Fruit fly (Drosophila melanogaster) whole organism, wandering third instar larva: ENCODE results near the gene Pih1D1.

ENCODE experiments used
- CG9705 ChIP-seq: fragments of 200-800 bp; sonication (Bioruptor generic); optimal IDR thresholded peaks from 2 replicates; lab custom pipeline; 2018; ENCODE audit warnings: missing biosample characterization, mild to moderate bottlenecking, missing genetic modification characterization
- CrebA ChIP-seq: fragments of 200-800 bp; sonication (Bioruptor generic); optimal IDR thresholded peaks from 2 replicates; lab custom pipeline; 2016; ENCODE audit warnings: missing biosample characterization, mild to moderate bottlenecking, missing genetic modification characterization, borderline replicate concordance
- Hr78 ChIP-seq: fragments of >200 bp; optimal IDR thresholded peaks from 2 replicates; lab custom pipeline; 2017; ENCODE audit warnings: missing biosample characterization, missing genetic modification characterization
- Hr83 ChIP-seq: fragments of 200-300 bp; sonication (Bioruptor generic); optimal IDR thresholded peaks from 2 replicates; lab custom pipeline; 2016; ENCODE audit warnings: missing biosample characterization, mild to moderate bottlenecking, missing genetic modification characterization, moderate library complexity; ENCODE audit not compliant: poor library complexity, severe bottlenecking
- Jra ChIP-seq: sonication (Bioruptor generic); optimal IDR thresholded peaks from 2 replicates; lab custom pipeline; 2016; ENCODE audit warnings: missing biosample characterization, missing genetic modification characterization
- Myc ChIP-seq: fragments of >200 bp; optimal IDR thresholded peaks from 2 replicates; lab custom pipeline; 2017
- OdsH ChIP-seq: fragments of 200-800 bp; sonication (Bioruptor generic); optimal IDR thresholded peaks from 2 replicates; lab custom pipeline; 2016; ENCODE audit warnings: missing biosample characterization, mild to moderate bottlenecking, missing genetic modification characterization
- Rel ChIP-seq, 2 experiments: fragments of 200-800 bp; sonication (Bioruptor generic) in 1 of 2; optimal IDR thresholded peaks; 2 replicates in 1 of 2; 3 replicates in 1 of 2; lab custom pipeline; 2016 to 2019; ENCODE audit warnings: mild to moderate bottlenecking in 2 of 2, missing biosample characterization in 2 of 2, missing genetic modification characterization in 2 of 2, moderate library complexity in 1 of 2
- br ChIP-seq: fragments of 200-800 bp; sonication (Bioruptor generic); optimal IDR thresholded peaks from 2 replicates; lab custom pipeline; 2016; ENCODE audit warnings: missing biosample characterization, missing genetic modification characterization
- brk ChIP-seq: fragments of 200-800 bp; sonication (Bioruptor generic); optimal IDR thresholded peaks from 2 replicates; lab custom pipeline; 2016; ENCODE audit warnings: missing biosample characterization, mild to moderate bottlenecking, missing genetic modification characterization
- dmrt93B ChIP-seq: fragments of 200-800 bp; sonication (Bioruptor generic); optimal IDR thresholded peaks from 2 replicates; lab custom pipeline; 2018; ENCODE audit warnings: missing biosample characterization, mild to moderate bottlenecking, missing genetic modification characterization
- fru ChIP-seq: fragments of 200-800 bp; sonication (Bioruptor generic); optimal IDR thresholded peaks from 3 replicates; lab custom pipeline; 2016; ENCODE audit warnings: missing biosample characterization, mild to moderate bottlenecking, missing genetic modification characterization
- h ChIP-seq: fragments of 200-800 bp; sonication (Bioruptor generic); optimal IDR thresholded peaks from 3 replicates; lab custom pipeline; 2016; ENCODE audit warnings: missing biosample characterization, mild to moderate bottlenecking, missing genetic modification characterization
- jim ChIP-seq: fragments of 175-275, 200-325 bp; sonication (Bioruptor generic); optimal IDR thresholded peaks from 2 replicates; lab custom pipeline; 2016; ENCODE audit warnings: missing biosample characterization, mild to moderate bottlenecking, missing genetic modification characterization
- pan ChIP-seq: fragments of >200 bp; optimal IDR thresholded peaks from 2 replicates; lab custom pipeline; 2017
- psq ChIP-seq: fragments of 200-800 bp; sonication (Bioruptor generic); optimal IDR thresholded peaks from 3 replicates; lab custom pipeline; 2017; ENCODE audit warnings: missing biosample characterization, mild to moderate bottlenecking, missing genetic modification characterization, moderate library complexity
- sv ChIP-seq: fragments of 200-800 bp; sonication (Bioruptor generic); optimal IDR thresholded peaks from 3 replicates; lab custom pipeline; 2016; ENCODE audit warnings: missing biosample characterization, missing genetic modification characterization

Gene Pih1D1

DNA sequence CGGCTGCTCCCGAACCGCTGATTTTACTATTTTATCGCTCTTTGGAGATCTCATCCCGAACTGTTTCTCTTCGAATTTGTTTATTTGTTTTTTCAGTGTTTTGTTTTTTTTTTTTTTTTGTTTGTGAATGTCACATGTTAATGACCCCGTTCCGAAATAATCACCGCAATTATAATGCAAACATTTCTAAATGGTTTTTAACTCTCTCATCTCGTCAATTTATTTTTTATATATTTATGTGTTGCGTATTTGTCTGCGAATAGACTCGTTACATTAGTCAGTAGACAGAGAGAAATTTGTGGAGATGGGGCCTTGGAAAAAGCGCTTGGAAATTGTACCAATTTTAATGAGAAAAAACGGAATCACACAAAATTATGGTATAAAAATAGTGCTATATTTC lies 52.0 kb downstream of the Pih1D1 start, which contains the start of gene Nepl7:
Gene Nepl7 (minus strand): TSS at position 101 of the 400 bp plus-strand sequence.
- no peak for TF ChIP-seq Jra (GFP tag; lab: Kevin White, UChicago)
- TF ChIP-seq psq, result no peak
- TF ChIP-seq Myc (lab: Kevin White, UChicago), result no peak
- TF ChIP-seq h (GFP tag; lab: Kevin White, UChicago), result no peak
- no peak for TF ChIP-seq fru (GFP tag; lab: Kevin White, UChicago)
- no peak for TF ChIP-seq dmrt93B (GFP tag; lab: Kevin White, UChicago)
- no peak for TF ChIP-seq pan (lab: Kevin White, UChicago)
- no peak for TF ChIP-seq OdsH (GFP tag; lab: Kevin White, UChicago)
- no peak for TF ChIP-seq jim (GFP tag; lab: Kevin White, UChicago)

DNA sequence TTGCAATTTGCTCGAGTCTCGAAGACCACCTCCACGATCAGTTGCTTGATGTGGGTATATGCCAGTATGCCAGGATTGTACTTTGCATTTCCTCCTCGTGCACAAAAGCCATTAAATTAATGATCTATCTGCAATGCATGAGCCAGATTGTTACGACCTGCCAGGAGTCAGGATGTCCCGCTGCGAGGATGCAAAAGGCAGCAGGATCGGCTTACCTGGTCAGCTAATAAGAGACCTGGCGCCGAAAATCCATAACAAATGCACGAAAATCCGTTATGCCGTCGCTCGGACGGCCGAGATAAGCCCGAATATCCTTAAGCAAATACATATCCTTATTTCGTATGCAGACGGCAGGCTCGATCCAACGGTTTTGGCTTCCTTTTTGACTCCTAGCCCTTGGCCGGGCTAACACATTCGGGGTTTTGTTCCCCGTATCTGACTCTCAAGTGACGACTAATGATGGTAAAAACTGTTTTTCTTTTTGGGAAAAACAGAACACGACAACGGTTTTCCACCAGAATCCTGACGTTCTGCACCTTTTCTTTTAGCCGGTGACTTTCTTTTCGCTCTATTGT lies 55.6 kb downstream of the Pih1D1 start:
- TF ChIP-seq br (GFP tag; lab: Kevin White, UChicago) (no peak), CrebA (GFP tag; lab: Kevin White, UChicago) (no peak), CG9705 (GFP tag; lab: Kevin White, UChicago) (no peak), brk (GFP tag; lab: Kevin White, UChicago) (no peak), Rel (GFP tag; optimal IDR thresholded peaks at IDR 0.05; lab: Kevin White, UChicago) (no peak), Rel (tag; optimal IDR thresholded peaks at IDR 0.05; lab: Kevin White, UChicago) (no peak), Hr83 (GFP tag; lab: Kevin White, UChicago) (no peak), sv (GFP tag; lab: Kevin White, UChicago) (no peak), h (GFP tag; lab: Kevin White, UChicago) (no peak), jim (GFP tag; lab: Kevin White, UChicago) (no peak), Hr78 (GFP tag; lab: Kevin White, UChicago) (no peak)
- TF ChIP-seq, all 38 proteins: peak for 0
